Fruit fly (Drosophila melanogaster): ENCODE data around the gene Orc2.

DNA sequence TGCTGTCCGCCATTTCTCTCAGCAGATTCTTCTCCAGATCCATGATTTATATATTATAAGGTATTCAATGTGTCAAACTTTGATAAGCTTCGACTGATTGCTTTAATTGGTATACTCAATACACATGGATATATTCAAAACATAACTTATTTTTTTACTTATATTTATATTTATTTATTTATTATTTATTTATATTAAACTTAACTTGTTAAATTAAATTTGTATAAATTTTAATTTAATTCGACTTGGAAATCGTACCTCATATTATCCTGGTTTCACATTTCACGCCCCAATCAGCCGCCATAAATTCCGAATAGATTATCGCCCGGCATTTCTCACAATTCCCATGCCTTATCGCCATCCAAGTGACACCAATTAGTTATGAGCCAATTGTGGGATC lies 21.3 kb upstream of the Orc2 start, which contains the start of gene Art9:
- TF ChIP-seq CG8478 (optimal IDR thresholded peaks at IDR 0.05) (no peak), CTCF (optimal IDR thresholded peaks at IDR 0.05) (no peak)
